Fruit fly (Drosophila melanogaster): Measurements from ENCODE around the gene Cp7Fb.

Gene Cp7Fb

DNA sequence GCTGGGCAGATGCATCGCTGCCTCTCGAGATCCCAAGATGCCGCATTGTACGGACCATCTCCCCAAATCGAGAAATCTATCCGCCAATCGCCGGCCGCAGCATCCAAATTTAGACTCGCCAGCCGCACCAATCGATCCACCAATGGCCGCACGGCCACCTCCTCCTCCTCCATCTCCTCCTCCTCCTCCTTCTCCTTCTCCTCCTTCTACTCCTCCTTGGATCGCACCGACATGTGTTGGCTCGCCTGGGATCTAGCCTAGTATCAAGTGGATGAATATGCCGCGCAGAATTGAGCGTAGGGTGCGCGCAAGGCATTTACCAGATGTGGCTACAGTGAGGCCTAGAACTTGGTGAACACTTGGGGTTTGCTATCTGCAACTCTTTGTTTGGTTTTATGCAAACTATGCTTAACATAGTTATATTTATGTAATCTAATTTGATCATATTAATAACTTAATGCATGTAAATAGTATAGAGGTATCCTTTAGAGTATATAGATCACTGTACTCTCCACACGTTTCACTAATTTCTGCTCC is 18.6 kb upstream of the Cp7Fb start, which contains the start of gene org-1 (continued):
- TF ChIP-seq CG1647 (GFP tag; optimal IDR thresholded peaks at IDR 0.05) (peak; percentile 71), repo (GFP tag; optimal IDR thresholded peaks at IDR 0.05) (peak; percentile 62), mld (GFP tag; IDR thresholded peaks at IDR 0.05; ENCODE audit: partially characterized antibody) (no peak), run (tag; optimal IDR thresholded peaks at IDR 0.05) (peak; percentile 83), CG10979 (tag; optimal IDR thresholded peaks at IDR 0.05) (peak; percentile 97), CG11247 (GFP tag; IDR thresholded peaks at IDR 0.05) (peak; percentile 96), kay (GFP tag; optimal IDR thresholded peaks at IDR 0.05) (peak; percentile 85), CG17829 (tag; optimal IDR thresholded peaks at IDR 0.05) (peak; percentile 97), ato (GFP tag; IDR thresholded peaks at IDR 0.05; ENCODE audit: partially characterized antibody) (no peak), Ssrp (tag; optimal IDR thresholded peaks at IDR 0.05) (peak; percentile 96), CG33213 (GFP tag; optimal IDR thresholded peaks at IDR 0.05) (peak; percentile 64), dm (GFP tag; optimal IDR thresholded peaks at IDR 0.05) (peak; percentile 76), twi (tag; optimal IDR thresholded peaks at IDR 0.05) (peak; percentile 97), Drgx (GFP tag; IDR thresholded peaks at IDR 0.05) (peak; percentile 93), CG11085 (GFP tag; IDR thresholded peaks at IDR 0.05) (peak; percentile 93), bcd (GFP tag; optimal IDR thresholded peaks at IDR 0.05) (peak; percentile 94), phol (tag; optimal IDR thresholded peaks at IDR 0.05) (peak; percentile 96), grn (GFP tag; optimal IDR thresholded peaks at IDR 0.05) (peak; percentile 51), jigr1 (GFP tag; IDR thresholded peaks at IDR 0.05) (peak; percentile 97), CG10209 (GFP tag; optimal IDR thresholded peaks at IDR 0.05) (peak; percentile 93), Fer1 (GFP tag; optimal IDR thresholded peaks at IDR 0.05) (peak; percentile 87), CG8089 (GFP tag; optimal IDR thresholded peaks at IDR 0.05) (peak; percentile 80), CG18476 (GFP tag; optimal IDR thresholded peaks at IDR 0.05) (peak; percentile 88), tx (GFP tag; optimal IDR thresholded peaks at IDR 0.05) (peak; percentile 72), CG8388 (GFP tag; optimal IDR thresholded peaks at IDR 0.05) (peak; percentile 95), CG6765 (GFP tag; optimal IDR thresholded peaks at IDR 0.05) (peak; percentile 73), CG4820 (GFP tag; optimal IDR thresholded peaks at IDR 0.05) (peak; percentile 96), corto (GFP tag; optimal IDR thresholded peaks at IDR 0.05) (no peak), Hand (GFP tag; optimal IDR thresholded peaks at IDR 0.05) (peak; percentile 73), CG8478 (optimal IDR thresholded peaks at IDR 0.05) (no peak), dmrt11E (tag; optimal IDR thresholded peaks at IDR 0.05) (peak; percentile 98), CG10274 (GFP tag; optimal IDR thresholded peaks at IDR 0.05) (peak; percentile 99), CG12769 (tag; optimal IDR thresholded peaks at IDR 0.05) (peak; percentile 95), Ets65A (GFP tag) (peak; percentile 98), CG17568 (GFP tag; optimal IDR thresholded peaks at IDR 0.05) (peak; percentile 90), ase (GFP tag; IDR thresholded peaks at IDR 0.05) (peak; percentile 96), Ptx1 (GFP tag; IDR thresholded peaks at IDR 0.05) (peak; percentile 99), cad (GFP tag; optimal IDR thresholded peaks at IDR 0.05) (no peak), CG2875 (GFP tag; optimal IDR thresholded peaks at IDR 0.05) (peak; percentile 92), Oaz (GFP tag; IDR thresholded peaks at IDR 0.05) (peak; percentile 95), exex (tag; optimal IDR thresholded peaks at IDR 0.05) (peak; percentile 58), CG3838 (GFP tag; optimal IDR thresholded peaks at IDR 0.05) (peak; percentile 50), bab2 (GFP tag; optimal IDR thresholded peaks at IDR 0.05) (peak; percentile 75), Mrtf (GFP tag; IDR thresholded peaks at IDR 0.05) (peak; percentile 98), CG4854 (GFP tag; optimal IDR thresholded peaks at IDR 0.05) (peak; percentile 77), ci (GFP tag; IDR thresholded peaks at IDR 0.05) (peak; percentile 98), CG14710 (tag; optimal IDR thresholded peaks at IDR 0.05) (peak; percentile 95), lov (optimal IDR thresholded peaks at IDR 0.05) (no peak), lov (GFP tag; IDR thresholded peaks at IDR 0.05) (peak; percentile 99), NfI (GFP tag; optimal IDR thresholded peaks at IDR 0.05) (peak; percentile 94), zfh1 (GFP tag; IDR thresholded peaks at IDR 0.05) (peak; percentile 99)

Measured in whole organism, embryonic.